Worm (Caenorhabditis elegans) whole organism, L1 larva: Measurements from ENCODE around the gene copb-2.
A peak's percentile ranks its signal among the peaks of the same experiment; 100 is the strongest.

ENCODE experiments used
- C04F5.9 ChIP-seq: sonication (generic microtip); optimal IDR thresholded peaks from 2 replicates; lab custom pipeline; 2016; ENCODE audit warnings: missing genetic modification characterization, missing compliant biosample characterization
- C16A3.4 ChIP-seq: fragments of 150-350 bp; optimal IDR thresholded peaks from 2 replicates; lab custom pipeline; 2014; ENCODE audit warnings: missing biosample characterization, missing genetic modification characterization
- C34B4.2 ChIP-seq: sonication (generic microtip); optimal IDR thresholded peaks from 2 replicates; lab custom pipeline; 2017; ENCODE audit warnings: mild to moderate bottlenecking, missing genetic modification characterization, missing compliant biosample characterization
- F16B12.6 ChIP-seq: fragments of 150-350 bp; optimal IDR thresholded peaks from 2 replicates; lab custom pipeline; 2014; ENCODE audit warnings: missing biosample characterization, missing genetic modification characterization
- aly-2 ChIP-seq: fragments of 150-350 bp; optimal IDR thresholded peaks from 2 replicates; lab custom pipeline; 2014; ENCODE audit warnings: missing biosample characterization, missing genetic modification characterization
- blmp-1 ChIP-seq: fragments of 150-350 bp; optimal IDR thresholded peaks from 2 replicates; lab custom pipeline; 2014; ENCODE audit warnings: missing biosample characterization, missing genetic modification characterization
- ceh-63 ChIP-seq: fragments of 200-800 bp; sonication (Bioruptor generic); optimal IDR thresholded peaks from 2 replicates; lab custom pipeline; 2018; ENCODE audit warnings: mild to moderate bottlenecking, missing genetic modification characterization, missing compliant biosample characterization
- ceh-8 ChIP-seq: fragments of 200-800 bp; sonication (Bioruptor generic); optimal IDR thresholded peaks from 2 replicates; lab custom pipeline; 2018; ENCODE audit warnings: mild to moderate bottlenecking, missing genetic modification characterization, moderate library complexity, missing compliant biosample characterization
- ceh-82 ChIP-seq, 3 experiments: fragments of 150-350 bp in 1 of 3; sonication (generic microtip) in 2 of 3; optimal IDR thresholded peaks; 2 replicates each; lab custom pipeline; 2014 to 2017; ENCODE audit warnings: missing biosample characterization in 3 of 3, missing genetic modification characterization in 3 of 3
- dpl-1 ChIP-seq, 3 experiments: fragments of 150-350 bp in 2 of 3; sonication (generic microtip) in 1 of 3; optimal IDR thresholded peaks; 2 replicates each; lab custom pipeline; 2014 to 2017; ENCODE audit warnings: missing biosample characterization in 3 of 3, missing genetic modification characterization in 3 of 3, missing genetic modification reagents in 3 of 3
- dsc-1 ChIP-seq: sonication (generic microtip); optimal IDR thresholded peaks from 2 replicates; lab custom pipeline; 2016; ENCODE audit warnings: mild to moderate bottlenecking, missing genetic modification characterization, missing compliant biosample characterization
- efl-1 ChIP-seq, 4 experiments: fragments of 150-350 bp; optimal IDR thresholded peaks in 3 of 4; peaks in 1 of 4; 1 replicate in 1 of 4; 2 replicates in 3 of 4; lab custom pipeline; 2014; ENCODE audit warnings: missing biosample characterization in 2 of 4, missing genetic modification characterization in 2 of 4, missing genetic modification reagents in 2 of 4
- efl-3 ChIP-seq: fragments of 200-800 bp; sonication (Bioruptor generic); optimal IDR thresholded peaks from 2 replicates; lab custom pipeline; 2018; ENCODE audit warnings: mild to moderate bottlenecking, missing genetic modification characterization, missing compliant biosample characterization
- egl-13 ChIP-seq: sonication (generic microtip); optimal IDR thresholded peaks from 2 replicates; lab custom pipeline; 2016; ENCODE audit warnings: missing genotype, missing genetic modification reagents, missing genetic modification characterization, missing compliant biosample characterization
- elt-3 ChIP-seq, 6 experiments: fragments of 150-350 bp in 1 of 6; sonication (generic microtip); optimal IDR thresholded peaks; 2 replicates each; lab custom pipeline; 2017 to 2018; ENCODE audit warnings: missing biosample characterization in 6 of 6, missing genetic modification characterization in 6 of 6, inconsistent platforms in 1 of 6
- ets-5 ChIP-seq: fragments of 200-800 bp; sonication (Bioruptor generic); IDR thresholded peaks from 2 replicates; pipeline ENCODE4 v1.3.6; 2022; ENCODE audit warnings: missing genetic modification characterization, missing compliant biosample characterization
- hpl-2 ChIP-seq: fragments of 150-350 bp; optimal IDR thresholded peaks from 2 replicates; lab custom pipeline; 2014; ENCODE audit warnings: missing biosample characterization, missing genetic modification reagents, missing genetic modification characterization
- isw-1 ChIP-seq: fragments of 200-800 bp; sonication (Bioruptor generic); IDR thresholded peaks from 2 replicates; pipeline ENCODE4 v1.3.6; 2022; ENCODE audit warnings: missing genetic modification characterization, missing compliant biosample characterization
- lin-13 ChIP-seq: fragments of 150-350 bp; optimal IDR thresholded peaks from 2 replicates; lab custom pipeline; 2014; ENCODE audit warnings: missing biosample characterization, missing genetic modification reagents, missing genetic modification characterization
- lin-14 ChIP-seq: fragments of 200-800 bp; sonication (Bioruptor generic); optimal IDR thresholded peaks from 2 replicates; lab custom pipeline; 2018; ENCODE audit warnings: mild to moderate bottlenecking, missing genetic modification characterization, moderate library complexity, missing compliant biosample characterization
- lin-15B ChIP-seq: fragments of 150-350 bp; sonication (generic microtip); optimal IDR thresholded peaks from 3 replicates; lab custom pipeline; 2014; ENCODE audit warnings: missing biosample characterization, missing genetic modification characterization
- lin-35 ChIP-seq, 2 experiments: fragments of 150-350 bp; optimal IDR thresholded peaks; 2 replicates each; lab custom pipeline; 2014; ENCODE audit warnings: missing biosample characterization in 2 of 2, missing genetic modification characterization in 2 of 2, missing genetic modification reagents in 2 of 2
- lin-39 ChIP-seq: fragments of 150-350 bp; optimal IDR thresholded peaks from 2 replicates; lab custom pipeline; 2014; ENCODE audit warnings: missing biosample characterization, missing genetic modification reagents, missing genetic modification characterization
- lsy-2 ChIP-seq, 2 experiments: fragments of 150-350 bp; optimal IDR thresholded peaks; 2 replicates each; lab custom pipeline; 2014; ENCODE audit warnings: missing biosample characterization in 2 of 2, missing genetic modification characterization in 2 of 2
- mab-9 ChIP-seq: fragments of 200-800 bp; sonication (Bioruptor generic); IDR thresholded peaks from 2 replicates; pipeline ENCODE4 v1.3.6; 2022; ENCODE audit warnings: missing genetic modification reagents, missing genetic modification characterization, missing compliant biosample characterization
- mdl-1 ChIP-seq, 2 experiments: fragments of 150-350 bp; optimal IDR thresholded peaks; 2 replicates each; lab custom pipeline; 2014 to 2017; ENCODE audit warnings: missing biosample characterization in 2 of 2, missing genetic modification characterization in 2 of 2, inconsistent platforms in 1 of 2
- mep-1 ChIP-seq: fragments of 150-350 bp; optimal IDR thresholded peaks from 2 replicates; lab custom pipeline; 2014; ENCODE audit warnings: missing biosample characterization, missing genetic modification characterization
- nhr-11 ChIP-seq: fragments of 150-350 bp; optimal IDR thresholded peaks from 2 replicates; lab custom pipeline; 2014; ENCODE audit warnings: missing biosample characterization, missing genetic modification characterization
- nhr-19 ChIP-seq: fragments of 200-800 bp; sonication (Bioruptor generic); conservative IDR thresholded peaks from 2 replicates; pipeline ENCODE4 v1.3.6; 2022; ENCODE audit warnings: missing genetic modification characterization, missing compliant biosample characterization
- nhr-20 ChIP-seq: sonication (generic microtip); optimal IDR thresholded peaks from 2 replicates; lab custom pipeline; 2016; ENCODE audit warnings: mild to moderate bottlenecking, missing genetic modification characterization, missing compliant biosample characterization
- nhr-47 ChIP-seq: sonication (generic microtip); optimal IDR thresholded peaks from 2 replicates; lab custom pipeline; 2016; ENCODE audit warnings: mild to moderate bottlenecking, missing genetic modification characterization, moderate library complexity, missing compliant biosample characterization
- nhr-71 ChIP-seq: sonication (generic microtip); optimal IDR thresholded peaks from 2 replicates; lab custom pipeline; 2016; ENCODE audit warnings: mild to moderate bottlenecking, missing genetic modification characterization, moderate library complexity, missing compliant biosample characterization
- nhr-77 ChIP-seq: fragments of 150-350 bp; optimal IDR thresholded peaks from 2 replicates; lab custom pipeline; 2014; ENCODE audit warnings: missing biosample characterization, missing genetic modification characterization
- nhr-84 ChIP-seq: sonication (generic microtip); optimal IDR thresholded peaks from 2 replicates; lab custom pipeline; 2017; ENCODE audit warnings: missing biosample characterization, missing genetic modification characterization
- nhr-85 ChIP-seq: sonication (generic microtip); peaks from one replicate; lab custom pipeline; 2016; ENCODE audit warnings: missing genetic modification characterization, inconsistent platforms, missing compliant biosample characterization
- nhr-90 ChIP-seq: sonication (generic microtip); optimal IDR thresholded peaks from 2 replicates; lab custom pipeline; 2016; ENCODE audit warnings: mild to moderate bottlenecking, missing genetic modification characterization, missing compliant biosample characterization; ENCODE audit not compliant: poor library complexity
- pag-3 ChIP-seq: sonication (generic microtip); optimal IDR thresholded peaks from 2 replicates; lab custom pipeline; 2017; ENCODE audit warnings: missing genetic modification characterization, mild to moderate bottlenecking, missing compliant biosample characterization, antibody characterized with exemption, borderline replicate concordance; ENCODE audit not compliant: insufficient read depth
- rnt-1 ChIP-seq: sonication (generic microtip); optimal IDR thresholded peaks from 2 replicates; lab custom pipeline; 2016; ENCODE audit warnings: mild to moderate bottlenecking, missing genetic modification characterization, moderate library complexity, missing compliant biosample characterization
- skn-1 ChIP-seq: fragments of 150-350 bp; optimal IDR thresholded peaks from 2 replicates; lab custom pipeline; 2014; ENCODE audit warnings: missing biosample characterization, missing genetic modification characterization
- snpc-4 ChIP-seq: fragments of 150-350 bp; optimal IDR thresholded peaks from 2 replicates; lab custom pipeline; 2014; ENCODE audit warnings: missing biosample characterization, missing genetic modification characterization
- snu-23 ChIP-seq: sonication (generic microtip); optimal IDR thresholded peaks from 2 replicates; lab custom pipeline; 2016; ENCODE audit warnings: missing genetic modification characterization, missing compliant biosample characterization
- swsn-7 ChIP-seq: sonication (generic microtip); optimal IDR thresholded peaks from 2 replicates; lab custom pipeline; 2016; ENCODE audit warnings: missing genetic modification characterization, missing compliant biosample characterization
- tbx-2 ChIP-seq: sonication (generic microtip); optimal IDR thresholded peaks from 2 replicates; lab custom pipeline; 2016; ENCODE audit warnings: missing genetic modification characterization, missing compliant biosample characterization
- unc-86 ChIP-seq: sonication (generic microtip); optimal IDR thresholded peaks from 2 replicates; lab custom pipeline; 2016; ENCODE audit warnings: missing genetic modification characterization, missing compliant biosample characterization
- vab-15 ChIP-seq: sonication (generic microtip); optimal IDR thresholded peaks from 2 replicates; lab custom pipeline; 2017; ENCODE audit warnings: missing genotype, mild to moderate bottlenecking, missing genetic modification characterization, missing compliant biosample characterization
- xbp-1 ChIP-seq: sonication (generic microtip); optimal IDR thresholded peaks from 2 replicates; lab custom pipeline; 2016; ENCODE audit warnings: missing genetic modification characterization, missing compliant biosample characterization

Gene copb-2

DNA sequence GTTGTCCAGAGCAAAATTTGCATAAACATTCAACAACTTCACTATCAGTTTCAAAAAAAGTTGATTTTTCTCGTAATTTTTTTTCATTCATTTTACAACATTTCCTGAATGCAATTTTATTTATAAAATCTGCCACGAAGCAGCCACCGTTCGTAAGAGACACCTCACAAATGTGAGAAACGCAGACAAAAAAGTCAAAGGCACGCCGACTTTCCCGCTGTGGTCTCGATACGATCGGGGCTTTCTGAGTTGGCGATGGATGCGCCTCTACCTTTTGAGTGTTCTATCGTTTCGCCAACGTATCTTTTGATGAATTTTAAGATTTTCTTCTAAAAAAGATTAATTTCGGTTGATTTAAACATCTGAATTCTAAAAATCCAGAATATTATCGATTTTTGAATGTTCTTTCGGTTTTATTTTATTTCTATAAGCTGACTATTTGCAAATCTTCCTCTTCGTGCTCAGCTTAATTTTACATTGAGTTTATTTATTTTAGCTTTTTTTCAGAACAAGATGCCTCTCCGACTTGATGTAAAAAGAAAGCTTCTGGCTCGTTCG lies at the start of gene copb-2:
Gene copb-2, plus strand, starts transcription at position 508 of the 558 bp plus-strand sequence.
- TF ChIP-seq nhr-71 (tag; lab: Kevin White, UChicago) (peak; percentile 78), pag-3 (tag; lab: Kevin White, UChicago) (no peak), efl-3 (GFP tag; lab: Kevin White, UChicago) (no peak), nhr-77 (tag; lab: Kevin White, UChicago) (peak; percentile 5), blmp-1 (tag; lab: Kevin White, UChicago) (peak; percentile 43), lin-15B (tag; lab: Kevin White, UChicago) (no peak), lin-39 (tag; lab: Kevin White, UChicago) (peak; percentile 21), mab-9 (GFP tag; lab: Robert Waterston, UW) (no peak), ceh-8 (no peak), dsc-1 (peak; percentile 22), C04F5.9 (tag; lab: Kevin White, UChicago) (peak; percentile 21), lin-14 (peak; percentile 93), C16A3.4 (tag; lab: Kevin White, UChicago) (peak; percentile 48), ets-5 (GFP tag; lab: Robert Waterston, UW) (no peak), vab-15 (tag; lab: Kevin White, UChicago) (no peak), isw-1 (GFP tag; lab: Robert Waterston, UW) (peak; percentile 45), C34B4.2 (tag; lab: Kevin White, UChicago) (no peak), snu-23 (GFP tag; lab: Kevin White, UChicago) (peak; percentile 72), egl-13 (no peak), lin-35 (GFP tag; optimal IDR thresholded peaks at IDR 0.05; lab: Kevin White, UChicago) (peak; percentile 71 to 76), ceh-63 (GFP tag; lab: Kevin White, UChicago) (no peak), dpl-1 (GFP tag; optimal IDR thresholded peaks at IDR 0.05; lab: Kevin White, UChicago) (peak; percentile 40 to 74 (median 63)), ceh-82 (tag; optimal IDR thresholded peaks at IDR 0.05; lab: Kevin White, UChicago) (peak in 2 of 3 experiments; percentile 39 to 57), nhr-19 (GFP tag; lab: Robert Waterston, UW) (no peak; the same call in none of the 2 replicates), swsn-7 (tag; lab: Kevin White, UChicago) (peak; percentile 61), xbp-1 (tag; lab: Kevin White, UChicago) (peak; percentile 65), mdl-1 (tag; optimal IDR thresholded peaks at IDR 0.05; lab: Kevin White, UChicago) (peak in 1 of 2 experiments; percentile 48), aly-2 (tag; lab: Kevin White, UChicago) (no peak), skn-1 (tag; lab: Kevin White, UChicago) (peak; percentile 37), nhr-84 (no peak), nhr-20 (tag; lab: Kevin White, UChicago) (peak; percentile 59), nhr-47 (tag; lab: Kevin White, UChicago) (peak; percentile 67), snpc-4 (tag; lab: Kevin White, UChicago) (peak; percentile 87), elt-3 (tag; optimal IDR thresholded peaks at IDR 0.05; lab: Kevin White, UChicago) (peak in 1 of 6 experiments; percentile 10), rnt-1 (peak; percentile 64), nhr-90 (peak; percentile 25), lin-13 (GFP tag; lab: Kevin White, UChicago) (peak; percentile 49), efl-1 (optimal IDR thresholded peaks at IDR 0.05; lab: Kevin White, UChicago) (peak; percentile 78 to 83), efl-1 (GFP tag; optimal IDR thresholded peaks at IDR 0.05 in 1 of 2; lab: Kevin White, UChicago) (peak; percentile 67 to 94), unc-86 (tag; lab: Kevin White, UChicago) (peak; percentile 34), mep-1 (tag; lab: Kevin White, UChicago) (peak; percentile 82), F16B12.6 (peak; percentile 42), tbx-2 (tag; lab: Kevin White, UChicago) (peak; percentile 40), lsy-2 (tag; optimal IDR thresholded peaks at IDR 0.05; lab: Kevin White, UChicago) (peak; percentile 71 to 82), nhr-85 (tag; lab: Kevin White, UChicago) (peak; percentile 63), hpl-2 (GFP tag; lab: Kevin White, UChicago) (no peak), nhr-11 (no peak)
